Worm (Caenorhabditis elegans): ENCODE measurements around the gene srz-104.

ce11 chrIV:16364581-16364980, 41.1 kb downstream of the srz-104 start:
- TF ChIP-seq W03F9.2 (tag; optimal IDR thresholded peaks at IDR 0.05) = no peak
- TF ChIP-seq dao-5 (tag; optimal IDR thresholded peaks at IDR 0.05) = no peak
- TF ChIP-seq him-1 (tag; optimal IDR thresholded peaks at IDR 0.05) = no peak

Data from whole organism, L4/young adult.